Worm (Caenorhabditis elegans): ENCODE results near the gene ZK1236.9.
A peak's percentile ranks its signal among the peaks of the same experiment; 100 is the strongest.

Gene ZK1236.9

ce11 chrIII:8425076-8425475 lies 9.9 kb downstream of the ZK1236.9 start (continued):
- TF ChIP-seq F10B5.3 (tag; optimal IDR thresholded peaks at IDR 0.05), result no peak
- TF ChIP-seq mxl-2 (GFP tag; conservative IDR thresholded peaks at IDR 0.05), result no peak
- peak in 1 of 2 experiments; percentile 64 for TF ChIP-seq hif-1 (tag; optimal IDR thresholded peaks at IDR 0.05)
- peak; percentile 77 for TF ChIP-seq rbr-2 (tag; optimal IDR thresholded peaks at IDR 0.05)

ce11 chrIII:8417968-8418267 lies 17.1 kb downstream of the ZK1236.9 start, which contains the start of gene sor-1:
Gene sor-1, plus strand, starts transcription at chrIII:8418168.
- TF ChIP-seq mxl-2 (GFP tag; conservative IDR thresholded peaks at IDR 0.05) (no peak), lin-15B (tag; optimal IDR thresholded peaks at IDR 0.05) (no peak), T20F7.1 (GFP tag; optimal IDR thresholded peaks at IDR 0.05) (no peak), F10B5.3 (tag; optimal IDR thresholded peaks at IDR 0.05) (no peak), nhr-28 (tag; optimal IDR thresholded peaks at IDR 0.05) (no peak), spr-1 (tag; optimal IDR thresholded peaks at IDR 0.05) (no peak), lin-29 (GFP tag; IDR thresholded peaks at IDR 0.05) (no peak), tra-1 (GFP tag; IDR thresholded peaks at IDR 0.05) (no peak), F49E8.2 (tag; optimal IDR thresholded peaks at IDR 0.05; ENCODE audit: borderline replicate concordance) (no peak), ceh-44 (GFP tag; IDR thresholded peaks at IDR 0.05) (no peak), fkh-10 (GFP tag; optimal IDR thresholded peaks at IDR 0.05) (no peak), aha-1 (tag) (no peak), dve-1 (tag; optimal IDR thresholded peaks at IDR 0.05; ENCODE audit: insufficient read depth) (no peak), zfp-3 (GFP tag; conservative IDR thresholded peaks at IDR 0.05) (no peak), nhr-48 (tag; optimal IDR thresholded peaks at IDR 0.05) (no peak), jun-1 (tag; optimal IDR thresholded peaks at IDR 0.05) (no peak), mdt-29 (GFP tag; IDR thresholded peaks at IDR 0.05) (no peak), nhr-11 (tag; optimal IDR thresholded peaks at IDR 0.05) (no peak), ceh-62 (tag; optimal IDR thresholded peaks at IDR 0.05) (no peak), Y5F2A.4 (GFP tag; optimal IDR thresholded peaks at IDR 0.05) (no peak)

ce11 chrIII:8417192-8417967 lies 17.6 kb downstream of the ZK1236.9 start:
- TF ChIP-seq sdz-12 (GFP tag; optimal IDR thresholded peaks at IDR 0.05) (no peak), egl-43 (GFP tag; IDR thresholded peaks at IDR 0.05) (peak; percentile 61; the same call in 1 of the 2 replicates), dmd-6 (GFP tag; IDR thresholded peaks at IDR 0.05) (peak; percentile 79), T26A8.4 (GFP tag; IDR thresholded peaks at IDR 0.05) (peak; percentile 91), nhr-237 (tag; optimal IDR thresholded peaks at IDR 0.05) (no peak), gei-8 (GFP tag; optimal IDR thresholded peaks at IDR 0.05) (peak; percentile 34), nhr-41 (GFP tag; IDR thresholded peaks at IDR 0.05) (no peak), Y105C5A.15 (GFP tag; IDR thresholded peaks at IDR 0.05) (no peak), rbr-2 (tag; optimal IDR thresholded peaks at IDR 0.05) (peak; percentile 97), mdl-1 (tag; optimal IDR thresholded peaks at IDR 0.05) (peak; percentile 62 to 81), mep-1 (tag; optimal IDR thresholded peaks at IDR 0.05) (peak; percentile 96), cey-2 (tag; optimal IDR thresholded peaks at IDR 0.05; ENCODE audit: borderline replicate concordance, insufficient read depth) (no peak), nhr-48 (tag; optimal IDR thresholded peaks at IDR 0.05) (peak; percentile 87), ceh-32 (tag; optimal IDR thresholded peaks at IDR 0.05; ENCODE audit: poor library complexity) (peak; percentile 71), pha-4 (GFP tag; IDR thresholded peaks at IDR 0.05) (peak; percentile 74), pha-4 (tag; optimal IDR thresholded peaks at IDR 0.05) (peak; percentile 76), dve-1 (tag; optimal IDR thresholded peaks at IDR 0.05; ENCODE audit: insufficient read depth) (peak; percentile 95), snpc-4 (tag; optimal IDR thresholded peaks at IDR 0.05) (no peak), snpc-1.2 (GFP tag; IDR thresholded peaks at IDR 0.05) (no peak), aha-1 (tag) (peak; percentile 98), Y75B8A.6 (GFP tag; IDR thresholded peaks at IDR 0.05) (no peak), mxl-2 (GFP tag; conservative IDR thresholded peaks at IDR 0.05) (0 out of 2 replicates have a peak, but pooled peaks have one; percentile 53), duxl-1 (tag; optimal IDR thresholded peaks at IDR 0.05; ENCODE audit: poor library complexity) (peak; percentile 95), nhr-11 (tag; optimal IDR thresholded peaks at IDR 0.05) (peak; percentile 95), php-3 (GFP tag; IDR thresholded peaks at IDR 0.05) (peak; percentile 77), nhr-42 (GFP tag; IDR thresholded peaks at IDR 0.05) (peak; percentile 39; the same call in 1 of the 2 replicates), R02D3.7 (tag; optimal IDR thresholded peaks at IDR 0.05) (no peak), madf-9 (GFP tag; conservative IDR thresholded peaks at IDR 0.05) (peak; percentile 71), spr-3 (GFP tag; optimal IDR thresholded peaks at IDR 0.05) (peak; percentile 31)

All from whole organism, L4 larva.